Fruit fly (Drosophila melanogaster): ENCODE results near the gene Noc1.

The Noc1 gene

dm6 chr3L:11084557-11085231 is 10.1 kb downstream of the Noc1 start (continued):
- peak; percentile 95 for TF ChIP-seq ase (GFP tag; IDR thresholded peaks at IDR 0.05)
- peak; percentile 73 for TF ChIP-seq CG16779 (GFP tag; IDR thresholded peaks at IDR 0.05)
- TF ChIP-seq Elba2 (GFP tag; optimal IDR thresholded peaks at IDR 0.05), result peak; percentile 82
- peak; percentile 93 for TF ChIP-seq maf-S (GFP tag; optimal IDR thresholded peaks at IDR 0.05)
- TF ChIP-seq Abd-B (GFP tag; optimal IDR thresholded peaks at IDR 0.05), result peak; percentile 95
- no peak for TF ChIP-seq tna (GFP tag; IDR thresholded peaks at IDR 0.05; ENCODE audit: partially characterized antibody)
- TF ChIP-seq D (optimal IDR thresholded peaks at IDR 0.05), result no peak
- peak; percentile 95 for TF ChIP-seq D (GFP tag; optimal IDR thresholded peaks at IDR 0.05)
- TF ChIP-seq Fer2 (tag; optimal IDR thresholded peaks at IDR 0.05), result peak; percentile 58
- peak; percentile 96 for TF ChIP-seq pnt (GFP tag; optimal IDR thresholded peaks at IDR 0.05)
- peak; percentile 88 for TF ChIP-seq fd102C (GFP tag; optimal IDR thresholded peaks at IDR 0.05)
- TF ChIP-seq CG17361 (GFP tag; IDR thresholded peaks at IDR 0.05), result peak; percentile 97
- peak; percentile 91 for TF ChIP-seq HLH54F (GFP tag; optimal IDR thresholded peaks at IDR 0.05)
- peak; percentile 96 for TF ChIP-seq CG32772 (GFP tag; IDR thresholded peaks at IDR 0.05)
- peak; percentile 97 for TF ChIP-seq otp (GFP tag; IDR thresholded peaks at IDR 0.05)
- TF ChIP-seq prd (optimal IDR thresholded peaks at IDR 0.05), result no peak
- peak; percentile 98 for TF ChIP-seq prd (GFP tag; IDR thresholded peaks at IDR 0.05)
- TF ChIP-seq CG16815 (GFP tag; optimal IDR thresholded peaks at IDR 0.05), result peak; percentile 92
- TF ChIP-seq CG10565 (GFP tag; optimal IDR thresholded peaks at IDR 0.05), result peak; percentile 80
- no peak for TF ChIP-seq yki (optimal IDR thresholded peaks at IDR 0.05)
- TF ChIP-seq salm (tag; optimal IDR thresholded peaks at IDR 0.05), result peak; percentile 96
- peak; percentile 88 for TF ChIP-seq Ets97D (GFP tag; optimal IDR thresholded peaks at IDR 0.05)
- TF ChIP-seq CG2116 (GFP tag; optimal IDR thresholded peaks at IDR 0.05), result peak; percentile 84
- peak; percentile 96 for TF ChIP-seq CG12744 (GFP tag; optimal IDR thresholded peaks at IDR 0.05)
- peak; percentile 22 for TF ChIP-seq exex (tag; optimal IDR thresholded peaks at IDR 0.05)
- no peak for TF ChIP-seq CG16813 (GFP tag; IDR thresholded peaks at IDR 0.05; ENCODE audit: partially characterized antibody)
- peak; percentile 98 for TF ChIP-seq CG9727 (GFP tag; optimal IDR thresholded peaks at IDR 0.05)
- TF ChIP-seq CG3407 (GFP tag; optimal IDR thresholded peaks at IDR 0.05), result peak; percentile 94
- peak; percentile 5 for TF ChIP-seq BEAF-32 (GFP tag; optimal IDR thresholded peaks at IDR 0.05)
- peak; percentile 97 for TF ChIP-seq Ssrp (tag; optimal IDR thresholded peaks at IDR 0.05)
- TF ChIP-seq CG1602 (GFP tag; optimal IDR thresholded peaks at IDR 0.05), result peak; percentile 97
- peak; percentile 97 for TF ChIP-seq row (GFP tag; IDR thresholded peaks at IDR 0.05)
- peak; percentile 98 for TF ChIP-seq CG18262 (tag; optimal IDR thresholded peaks at IDR 0.05)
- peak; percentile 97 for TF ChIP-seq dmrt99B (tag; optimal IDR thresholded peaks at IDR 0.05)
- TF ChIP-seq so (GFP tag; IDR thresholded peaks at IDR 0.05), result peak; percentile 97
- peak; percentile 89 for TF ChIP-seq Lim3 (GFP tag; IDR thresholded peaks at IDR 0.05)
- TF ChIP-seq CG13894 (tag; optimal IDR thresholded peaks at IDR 0.05), result no peak
- TF ChIP-seq bigmax (GFP tag; optimal IDR thresholded peaks at IDR 0.05), result peak; percentile 28
- no peak for TF ChIP-seq br (optimal IDR thresholded peaks at IDR 0.05)
- peak; percentile 74 for TF ChIP-seq zfh2 (GFP tag; optimal IDR thresholded peaks at IDR 0.05)
- peak; percentile 94 for TF ChIP-seq ind (GFP tag; optimal IDR thresholded peaks at IDR 0.05)
- TF ChIP-seq sug (tag; optimal IDR thresholded peaks at IDR 0.05), result peak; percentile 75
- TF ChIP-seq bowl (GFP tag; IDR thresholded peaks at IDR 0.05), result peak; percentile 93
- peak; percentile 98 for TF ChIP-seq gsb-n (tag; optimal IDR thresholded peaks at IDR 0.05)
- TF ChIP-seq fd64A (GFP tag; optimal IDR thresholded peaks at IDR 0.05), result peak; percentile 88
- TF ChIP-seq Med (GFP tag), result peak; percentile 99
- peak; percentile 70 for TF ChIP-seq schlank (tag; optimal IDR thresholded peaks at IDR 0.05)
- peak; percentile 92 for TF ChIP-seq shn (GFP tag; optimal IDR thresholded peaks at IDR 0.05)
- peak; percentile 97 for TF ChIP-seq Atf3 (GFP tag; optimal IDR thresholded peaks at IDR 0.05)
- peak; percentile 68; the same call in 1 of the 3 replicates for TF ChIP-seq z (GFP tag; IDR thresholded peaks at IDR 0.05)
- peak; percentile 61 for TF ChIP-seq CG7928 (GFP tag; optimal IDR thresholded peaks at IDR 0.05)
